Fruit fly (Drosophila melanogaster) whole organism, embryonic: ENCODE data around the gene CG14452.
A peak's percentile ranks its signal among the peaks of the same experiment; 100 is the strongest.

Experiments
- Aef1 ChIP-seq: fragments of 200-800 bp; sonication (Bioruptor generic); IDR thresholded peaks from 3 replicates; pipeline ENCODE4 v1.3.6; 2022; ENCODE audit warnings: missing biosample characterization, missing genetic modification characterization
- CG11247 ChIP-seq: fragments of 200-800 bp; sonication (Bioruptor generic); IDR thresholded peaks from 2 replicates; pipeline ENCODE4 v1.3.6; 2022; ENCODE audit warnings: missing biosample characterization, missing genetic modification characterization
- CG1529 ChIP-seq: fragments of 200-800 bp; sonication (Bioruptor generic); optimal IDR thresholded peaks from 3 replicates; lab custom pipeline; 2018; ENCODE audit warnings: missing biosample characterization, missing genetic modification characterization
- CG1602 ChIP-seq: fragments of 200-800 bp; sonication (Bioruptor generic); optimal IDR thresholded peaks from 3 replicates; lab custom pipeline; 2016; ENCODE audit warnings: missing biosample characterization, missing genetic modification characterization
- CG1603 ChIP-seq: fragments of 200-800 bp; sonication (Bioruptor generic); optimal IDR thresholded peaks from 2 replicates; lab custom pipeline; 2019; ENCODE audit warnings: missing biosample characterization, mild to moderate bottlenecking, missing genetic modification characterization, moderate library complexity
- CG16779 ChIP-seq: fragments of 200-800 bp; sonication (Bioruptor generic); IDR thresholded peaks from 2 replicates; pipeline ENCODE4 v1.3.6; 2022; ENCODE audit warnings: missing biosample characterization, missing genetic modification characterization
- CG17385 ChIP-seq: fragments of 200-800 bp; sonication (Bioruptor generic); optimal IDR thresholded peaks from 3 replicates; lab custom pipeline; 2018; ENCODE audit warnings: missing biosample characterization, mild to moderate bottlenecking, missing genetic modification characterization
- CG17802 ChIP-seq: fragments of 200-800 bp; sonication (Bioruptor generic); optimal IDR thresholded peaks from 2 replicates; lab custom pipeline; 2018; ENCODE audit warnings: missing biosample characterization, mild to moderate bottlenecking, missing genetic modification characterization, moderate library complexity
- CG17912 ChIP-seq: fragments of 200-800 bp; sonication (Bioruptor generic); optimal IDR thresholded peaks from 2 replicates; lab custom pipeline; 2018; ENCODE audit warnings: missing biosample characterization, mild to moderate bottlenecking, missing genetic modification characterization
- CG31441 ChIP-seq: fragments of 200-800 bp; sonication (Bioruptor generic); IDR thresholded peaks from 2 replicates; pipeline ENCODE4 v1.3.6; 2022; ENCODE audit warnings: missing biosample characterization, missing genetic modification characterization
- CG4328 ChIP-seq: fragments of 200-800 bp; sonication (Bioruptor generic); optimal IDR thresholded peaks from 3 replicates; lab custom pipeline; 2017; ENCODE audit warnings: missing biosample characterization, missing genetic modification reagents, missing genetic modification characterization
- CG4404 ChIP-seq: fragments of 200-800 bp; sonication (Bioruptor generic); IDR thresholded peaks from 2 replicates; pipeline ENCODE4 v1.3.6; 2022; ENCODE audit warnings: missing biosample characterization, missing genetic modification characterization
- CG7271 ChIP-seq: fragments of 200-800 bp; sonication (Bioruptor generic); optimal IDR thresholded peaks from 2 replicates; lab custom pipeline; 2018; ENCODE audit warnings: missing biosample characterization, mild to moderate bottlenecking, missing genetic modification characterization, moderate library complexity
- CG8388 ChIP-seq: fragments of 200-800 bp; sonication (Bioruptor generic); optimal IDR thresholded peaks from 2 replicates; lab custom pipeline; 2019; ENCODE audit warnings: missing biosample characterization, mild to moderate bottlenecking, missing genetic modification characterization, moderate library complexity
- CG9437 ChIP-seq: fragments of 200-800 bp; sonication (Bioruptor generic); optimal IDR thresholded peaks from 2 replicates; lab custom pipeline; 2018; ENCODE audit warnings: missing biosample characterization, mild to moderate bottlenecking, missing genetic modification characterization
- CHES-1-like ChIP-seq: fragments of 200-800 bp; sonication (Bioruptor generic); optimal IDR thresholded peaks from 2 replicates; lab custom pipeline; 2016; ENCODE audit warnings: missing biosample characterization, missing genetic modification characterization
- CTCF ChIP-seq: fragments of 200-800 bp; sonication (Bioruptor generic); optimal IDR thresholded peaks from 2 replicates; lab custom pipeline; 2017; ENCODE audit warnings: missing biosample characterization, mild to moderate bottlenecking, missing genetic modification characterization, moderate library complexity
- CoRest ChIP-seq: fragments of 200-800 bp; sonication (Bioruptor generic); optimal IDR thresholded peaks from 3 replicates; lab custom pipeline; 2018; ENCODE audit warnings: missing biosample characterization, mild to moderate bottlenecking, missing genetic modification characterization, moderate library complexity
- D19A ChIP-seq: fragments of 200-800 bp; optimal IDR thresholded peaks from 3 replicates; lab custom pipeline; 2019; ENCODE audit warnings: missing biosample characterization, mild to moderate bottlenecking, missing genetic modification characterization, moderate library complexity
- Dek ChIP-seq: fragments of 200-800 bp; sonication (Bioruptor generic); optimal IDR thresholded peaks from 3 replicates; lab custom pipeline; 2019; ENCODE audit warnings: missing biosample characterization, mild to moderate bottlenecking, missing genetic modification characterization, moderate library complexity
- Fer2 ChIP-seq: fragments of 200-800 bp; sonication (Bioruptor generic); optimal IDR thresholded peaks from 2 replicates; lab custom pipeline; 2018; ENCODE audit warnings: missing biosample characterization, mild to moderate bottlenecking, missing genetic modification characterization, moderate library complexity
- H2.0 ChIP-seq: fragments of 200-800 bp; sonication (Bioruptor generic); IDR thresholded peaks from 2 replicates; pipeline ENCODE4 v1.3.6; 2022; ENCODE audit warnings: missing biosample characterization, missing genetic modification characterization
- HLH54F ChIP-seq: fragments of 200-800 bp; sonication (Bioruptor generic); optimal IDR thresholded peaks from 3 replicates; lab custom pipeline; 2016; ENCODE audit warnings: missing biosample characterization, missing genetic modification characterization
- Hand ChIP-seq: fragments of 200-800 bp; sonication (Bioruptor generic); optimal IDR thresholded peaks from 2 replicates; lab custom pipeline; 2017; ENCODE audit warnings: mild to moderate bottlenecking, missing biosample characterization, missing genetic modification reagents, missing genetic modification characterization
- Hsf ChIP-seq: fragments of 200-800 bp; sonication (Bioruptor generic); optimal IDR thresholded peaks from 3 replicates; lab custom pipeline; 2016; ENCODE audit warnings: missing biosample characterization, missing genetic modification characterization
- Mrtf ChIP-seq: fragments of 200-800 bp; sonication (Bioruptor generic); IDR thresholded peaks from 3 replicates; pipeline ENCODE4 v1.3.6; 2022; ENCODE audit warnings: missing biosample characterization, missing genetic modification characterization
- Nf-YA ChIP-seq: fragments of 200-800 bp; sonication (Bioruptor generic); IDR thresholded peaks from 2 replicates; pipeline ENCODE4 v1.3.6; 2022; ENCODE audit warnings: missing biosample characterization, missing genetic modification characterization
- Pdp1 ChIP-seq, 2 experiments: fragments of 200-800 bp; sonication (Bioruptor generic); optimal IDR thresholded peaks; 3 replicates each; lab custom pipeline; 2016; ENCODE audit warnings: missing biosample characterization in 2 of 2, missing genetic modification characterization in 2 of 2, mild to moderate bottlenecking in 1 of 2, moderate library complexity in 1 of 2
- Ptx1 ChIP-seq: fragments of 200-800 bp; sonication (Bioruptor generic); IDR thresholded peaks from 2 replicates; pipeline ENCODE4 v1.3.6; 2022; ENCODE audit warnings: missing biosample characterization, missing genetic modification characterization
- Sox100B ChIP-seq: fragments of 200-800 bp; sonication (Bioruptor generic); optimal IDR thresholded peaks from 3 replicates; lab custom pipeline; 2018; ENCODE audit warnings: missing biosample characterization, mild to moderate bottlenecking, missing genetic modification characterization
- Sox102F ChIP-seq: fragments of 200-800 bp; sonication (Bioruptor generic); optimal IDR thresholded peaks from 2 replicates; lab custom pipeline; 2018; ENCODE audit warnings: missing biosample characterization, mild to moderate bottlenecking, missing genetic modification characterization, moderate library complexity
- ara ChIP-seq: fragments of 200-800 bp; sonication (Bioruptor generic); IDR thresholded peaks from 2 replicates; pipeline ENCODE4 v1.3.6; 2022; ENCODE audit warnings: missing biosample characterization, missing genetic modification characterization
- bab2 ChIP-seq: fragments of 200-800 bp; sonication (Bioruptor generic); optimal IDR thresholded peaks from 2 replicates; lab custom pipeline; 2016; ENCODE audit warnings: missing biosample characterization, missing genetic modification characterization
- chinmo ChIP-seq: fragments of 200-800 bp; sonication (Bioruptor generic); IDR thresholded peaks from 4 replicates; pipeline ENCODE4 v1.3.6; 2022; ENCODE audit warnings: missing biosample characterization, missing genetic modification characterization; ENCODE audit not compliant: partially characterized antibody
- crc ChIP-seq: fragments of 200-800 bp; sonication (Bioruptor generic); optimal IDR thresholded peaks from 2 replicates; lab custom pipeline; 2016; ENCODE audit warnings: missing biosample characterization, missing genetic modification characterization
- dmrt99B ChIP-seq: fragments of 200-800 bp; sonication (Bioruptor generic); optimal IDR thresholded peaks from 2 replicates; lab custom pipeline; 2018; ENCODE audit warnings: missing biosample characterization, mild to moderate bottlenecking, missing genetic modification characterization, moderate library complexity
- fd102C ChIP-seq: fragments of 200-800 bp; sonication (Bioruptor generic); optimal IDR thresholded peaks from 2 replicates; lab custom pipeline; 2018; ENCODE audit warnings: missing biosample characterization, mild to moderate bottlenecking, missing genetic modification characterization, moderate library complexity
- fd96Cb ChIP-seq: fragments of 200-800 bp; sonication (Bioruptor generic); optimal IDR thresholded peaks from 2 replicates; lab custom pipeline; 2018; ENCODE audit warnings: missing biosample characterization, mild to moderate bottlenecking, missing genetic modification characterization, moderate library complexity
- gsb-n ChIP-seq: fragments of 200-800 bp; sonication (Bioruptor generic); optimal IDR thresholded peaks from 3 replicates; lab custom pipeline; 2018; ENCODE audit warnings: missing biosample characterization, mild to moderate bottlenecking, missing genetic modification characterization
- insv ChIP-seq, 2 experiments: fragments of 200-800 bp; sonication (Bioruptor generic); optimal IDR thresholded peaks; 3 replicates each; lab custom pipeline; 2016 to 2018; ENCODE audit warnings: missing biosample characterization in 2 of 2, missing genetic modification characterization in 2 of 2
- klu ChIP-seq: fragments of 200-800 bp; sonication (Bioruptor generic); IDR thresholded peaks from 2 replicates; pipeline ENCODE4 v1.3.6; 2022; ENCODE audit warnings: missing biosample characterization, missing genetic modification characterization
- pfk ChIP-seq: fragments of 200-800 bp; sonication (Bioruptor generic); optimal IDR thresholded peaks from 2 replicates; lab custom pipeline; 2018; ENCODE audit warnings: missing biosample characterization, mild to moderate bottlenecking, missing genetic modification characterization, moderate library complexity
- pum ChIP-seq: fragments of 200-800 bp; sonication (Bioruptor generic); optimal IDR thresholded peaks from 2 replicates; lab custom pipeline; 2016; ENCODE audit warnings: missing biosample characterization, missing genetic modification characterization
- ranshi ChIP-seq: fragments of 200-800 bp; sonication (Bioruptor generic); IDR thresholded peaks from 2 replicates; pipeline ENCODE4 v1.3.6; 2022; ENCODE audit warnings: missing biosample characterization, missing genetic modification characterization
- salm ChIP-seq: fragments of 200-800 bp; sonication (Bioruptor generic); optimal IDR thresholded peaks from 2 replicates; lab custom pipeline; 2018; ENCODE audit warnings: missing biosample characterization, mild to moderate bottlenecking, missing genetic modification characterization
- sna ChIP-seq: fragments of 200-800 bp; sonication (Bioruptor generic); IDR thresholded peaks from 2 replicates; pipeline ENCODE4 v1.3.6; 2022; ENCODE audit warnings: missing biosample characterization, missing genetic modification characterization; ENCODE audit not compliant: partially characterized antibody
- tgo ChIP-seq: fragments of 200-800 bp; sonication (Bioruptor generic); IDR thresholded peaks from 3 replicates; pipeline ENCODE4 v1.3.6; 2022; ENCODE audit warnings: missing biosample characterization, missing genetic modification characterization
- tll ChIP-seq, 2 experiments: fragments of 200-800 bp in 1 of 2; fragments of >200 bp in 1 of 2; sonication (Bioruptor generic) in 1 of 2; optimal IDR thresholded peaks; 2 replicates each; lab custom pipeline; 2017 to 2019; ENCODE audit warnings: missing biosample characterization in 2 of 2, missing genetic modification characterization in 2 of 2, mild to moderate bottlenecking in 1 of 2, moderate library complexity in 1 of 2
- trem ChIP-seq: fragments of 200-800 bp; optimal IDR thresholded peaks from 3 replicates; lab custom pipeline; 2019; ENCODE audit warnings: missing biosample characterization, mild to moderate bottlenecking, missing genetic modification characterization, moderate library complexity
- wek ChIP-seq: fragments of 200-800 bp; sonication (Bioruptor generic); optimal IDR thresholded peaks from 3 replicates; lab custom pipeline; 2018; ENCODE audit warnings: missing biosample characterization, mild to moderate bottlenecking, missing genetic modification characterization, moderate library complexity
- wor ChIP-seq: fragments of 200-800 bp; sonication (Bioruptor generic); IDR thresholded peaks from 2 replicates; pipeline ENCODE4 v1.3.6; 2022; ENCODE audit warnings: missing biosample characterization, missing genetic modification characterization

CG14452 gene

DNA sequence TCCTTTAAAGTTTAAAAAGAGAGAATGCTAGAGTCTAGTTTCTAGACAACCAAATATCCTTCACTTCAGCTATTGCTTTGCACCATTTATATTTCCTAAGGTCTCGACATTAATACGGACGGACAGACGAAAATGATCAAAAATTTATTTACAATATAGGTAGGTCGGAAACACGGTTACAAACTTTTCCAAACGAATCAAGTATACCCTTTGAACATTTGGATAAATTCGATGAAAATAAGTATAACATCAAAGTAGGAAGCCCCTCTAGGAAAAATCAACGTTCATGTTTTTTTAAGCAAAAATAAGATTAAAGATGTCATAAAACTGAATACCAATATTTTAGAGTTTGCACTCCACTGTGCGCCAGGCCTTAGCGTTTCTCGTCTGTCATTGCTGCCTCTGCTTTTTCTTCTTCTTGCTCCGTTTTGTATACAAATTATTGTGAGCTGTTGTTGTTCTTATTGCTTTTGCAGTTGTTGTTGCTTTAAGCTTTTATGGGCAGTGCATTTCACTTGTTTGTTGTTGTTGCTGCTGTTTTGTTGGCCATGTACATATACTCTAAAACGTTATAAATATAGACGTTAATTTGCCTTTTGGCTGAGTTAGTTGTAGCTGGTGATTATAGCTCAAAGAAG lies 47.3 kb downstream of the CG14452 start (continued):
- TF ChIP-seq CG1602 (GFP tag; lab: Kevin White, UChicago) (no peak), insv (GFP tag; optimal IDR thresholded peaks at IDR 0.05; lab: Kevin White, UChicago) (no peak), fd102C (GFP tag; lab: Kevin White, UChicago) (no peak), CG8388 (peak; percentile 11), Hsf (GFP tag; lab: Kevin White, UChicago) (no peak), klu (GFP tag; lab: Robert Waterston, UW) (no peak), CoRest (tag; lab: Kevin White, UChicago) (peak; percentile 18), ranshi (GFP tag; lab: Robert Waterston, UW) (no peak), Pdp1 (GFP tag; optimal IDR thresholded peaks at IDR 0.05; lab: Kevin White, UChicago) (no peak), wek (GFP tag; lab: Kevin White, UChicago) (no peak), Dek (tag; lab: Kevin White, UChicago) (no peak), CG7271 (tag; lab: Kevin White, UChicago) (no peak), Sox100B (peak; percentile 21), wor (GFP tag; lab: Robert Waterston, UW) (no peak), CHES-1-like (GFP tag; lab: Kevin White, UChicago) (no peak), trem (tag; lab: Kevin White, UChicago) (peak; percentile 11), CG1603 (tag; lab: Kevin White, UChicago) (peak; percentile 5), bab2 (no peak), Aef1 (GFP tag; lab: Robert Waterston, UW) (no peak), tll (GFP tag; optimal IDR thresholded peaks at IDR 0.05; lab: Kevin White, UChicago) (no peak), CG17802 (tag; lab: Kevin White, UChicago) (no peak), CG9437 (GFP tag; lab: Kevin White, UChicago) (peak; percentile 35), CG4404 (GFP tag; lab: Robert Waterston, UW) (no peak), pfk (GFP tag; lab: Kevin White, UChicago) (no peak), salm (tag; lab: Kevin White, UChicago) (no peak), H2.0 (no peak), Fer2 (no peak), D19A (tag; lab: Kevin White, UChicago) (peak; percentile 18), crc (GFP tag; lab: Kevin White, UChicago) (no peak), fd96Cb (tag; lab: Kevin White, UChicago) (no peak), sna (GFP tag; lab: Robert Waterston, UW) (no peak), CG1529 (GFP tag; lab: Kevin White, UChicago) (peak; percentile 6), pum (no peak), Nf-YA (GFP tag; lab: Robert Waterston, UW) (no peak), CG17385 (GFP tag; lab: Kevin White, UChicago) (peak; percentile 83), CG4328 (GFP tag; lab: Kevin White, UChicago) (no peak), CG17912 (GFP tag; lab: Kevin White, UChicago) (no peak), Ptx1 (GFP tag; lab: Robert Waterston, UW) (no peak), dmrt99B (tag; lab: Kevin White, UChicago) (peak; percentile 15), CG31441 (GFP tag; lab: Robert Waterston, UW) (0 out of 2 replicates have a peak, but pooled peaks have one; percentile 32), Hand (GFP tag; lab: Kevin White, UChicago) (no peak), CG16779 (GFP tag; lab: Robert Waterston, UW) (no peak), Mrtf (GFP tag; lab: Robert Waterston, UW) (no peak), HLH54F (GFP tag; lab: Kevin White, UChicago) (no peak), Sox102F (peak; percentile 4), tgo (no peak), chinmo (GFP tag; lab: Robert Waterston, UW) (no peak), CG11247 (GFP tag; lab: Robert Waterston, UW) (no peak), gsb-n (tag; lab: Kevin White, UChicago) (no peak), CTCF (GFP tag; lab: Kevin White, UChicago) (no peak), ara (GFP tag; lab: Robert Waterston, UW) (no peak)
